Worm (Caenorhabditis elegans): ENCODE data around the gene slc-17.9.

- TF ChIP-seq ama-1 (optimal IDR thresholded peaks at IDR 0.05) (no peak), nhr-11 (tag; optimal IDR thresholded peaks at IDR 0.05) (no peak), nhr-12 (tag; optimal IDR thresholded peaks at IDR 0.05) (no peak), pha-4 (tag; optimal IDR thresholded peaks at IDR 0.05) (no peak), ZK546.5 (tag; optimal IDR thresholded peaks at IDR 0.05) (no peak), elt-1 (tag; optimal IDR thresholded peaks at IDR 0.05) (no peak), nhr-23 (tag; optimal IDR thresholded peaks at IDR 0.05) (no peak), snpc-4 (tag; optimal IDR thresholded peaks at IDR 0.05) (no peak), sea-2 (GFP tag; optimal IDR thresholded peaks at IDR 0.05) (no peak), elt-3 (tag; optimal IDR thresholded peaks at IDR 0.05) (no peak), fkh-10 (GFP tag; optimal IDR thresholded peaks at IDR 0.05) (no peak), unc-39 (tag; optimal IDR thresholded peaks at IDR 0.05) (no peak), R02D3.7 (tag; optimal IDR thresholded peaks at IDR 0.05) (no peak)
Measured at ce11 chrX:9795579-9795978, 30.9 kb upstream of the slc-17.9 start.

Measured in whole organism, L3 larva.